Worm (Caenorhabditis elegans): ENCODE measurements around the gene scp-1.

The scp-1 gene

DNA sequence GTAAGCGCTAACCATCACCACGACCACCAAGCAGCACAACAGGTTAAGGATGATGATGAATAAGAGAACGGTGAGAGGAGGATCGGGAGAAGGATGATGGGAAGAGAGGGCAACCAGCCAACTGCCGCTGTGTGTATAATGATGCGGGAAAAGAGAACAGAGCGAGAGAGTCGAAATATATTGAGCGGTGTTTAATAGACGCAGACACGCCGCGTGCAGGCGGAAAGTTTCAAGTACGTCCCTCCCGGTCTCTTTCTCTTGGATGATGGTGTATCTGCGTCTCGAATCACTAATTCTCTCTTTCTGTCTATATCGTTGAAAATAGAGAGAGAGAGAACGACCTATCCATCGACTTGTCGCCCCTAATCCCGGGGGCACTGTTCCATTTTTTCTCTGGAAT lies 22.9 kb downstream of the scp-1 start (continued):
- TF ChIP-seq crh-2 (tag; optimal IDR thresholded peaks at IDR 0.05), result peak; percentile 28
- TF ChIP-seq nhr-21 (tag; optimal IDR thresholded peaks at IDR 0.05), result peak; percentile 37
- no peak for TF ChIP-seq peb-1 (tag; optimal IDR thresholded peaks at IDR 0.05)
- peak; percentile 58 for TF ChIP-seq blmp-1 (tag; optimal IDR thresholded peaks at IDR 0.05; ENCODE audit: insufficient read depth)
- no peak for TF ChIP-seq nhr-6 (tag; optimal IDR thresholded peaks at IDR 0.05)
- no peak for TF ChIP-seq lin-39 (tag; optimal IDR thresholded peaks at IDR 0.05)
- TF ChIP-seq unc-55 (GFP tag; optimal IDR thresholded peaks at IDR 0.05), result peak; percentile 51

DNA sequence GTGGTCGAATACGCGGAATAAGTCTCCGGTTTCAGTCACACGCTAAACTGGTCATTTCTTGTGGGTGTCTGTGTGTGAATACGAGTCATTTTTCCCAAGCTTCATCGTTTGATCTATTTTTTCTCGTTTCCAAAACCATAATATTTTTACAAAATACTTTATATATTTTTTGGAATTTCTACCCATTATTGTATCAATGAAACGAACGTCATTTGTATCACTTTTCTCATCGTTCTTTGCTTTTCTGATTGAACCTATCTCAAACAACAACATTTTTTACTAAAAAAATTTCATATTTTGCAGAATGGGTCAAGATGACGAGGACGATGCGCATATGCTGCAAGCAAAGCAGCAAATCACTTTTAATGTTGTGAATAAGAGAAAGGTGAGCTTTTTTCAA lies 24.4 kb downstream of the scp-1 start, which contains the start of gene mel-11:
Gene mel-11 (plus strand): TSS at position 301 of the 400 bp plus-strand sequence.
- TF ChIP-seq nhr-25 (tag; optimal IDR thresholded peaks at IDR 0.05), result no peak
- no peak for TF ChIP-seq ceh-82 (tag; optimal IDR thresholded peaks at IDR 0.05)
- no peak for TF ChIP-seq blmp-1 (tag; optimal IDR thresholded peaks at IDR 0.05; ENCODE audit: insufficient read depth)
- TF ChIP-seq ceh-16 (tag; optimal IDR thresholded peaks at IDR 0.05), result no peak
- no peak for TF ChIP-seq sem-4 (tag; optimal IDR thresholded peaks at IDR 0.05)
- TF ChIP-seq sma-3 (GFP tag; optimal IDR thresholded peaks at IDR 0.05), result no peak
- TF ChIP-seq peb-1 (tag; optimal IDR thresholded peaks at IDR 0.05), result no peak
- TF ChIP-seq nhr-11 (tag; optimal IDR thresholded peaks at IDR 0.05), result no peak
- TF ChIP-seq ama-1 (optimal IDR thresholded peaks at IDR 0.05), result no peak
- no peak for TF ChIP-seq unc-39 (tag; optimal IDR thresholded peaks at IDR 0.05)
- TF ChIP-seq nhr-129 (tag; optimal IDR thresholded peaks at IDR 0.05), result no peak
- TF ChIP-seq lin-13 (GFP tag; optimal IDR thresholded peaks at IDR 0.05), result no peak
- TF ChIP-seq unc-62 (GFP tag; optimal IDR thresholded peaks at IDR 0.05), result no peak
- no peak for TF ChIP-seq ztf-11 (tag; optimal IDR thresholded peaks at IDR 0.05)
- no peak for TF ChIP-seq C34F6.9 (tag; optimal IDR thresholded peaks at IDR 0.05)
- no peak for TF ChIP-seq zag-1 (tag; optimal IDR thresholded peaks at IDR 0.05)
- no peak for TF ChIP-seq nhr-237 (tag; optimal IDR thresholded peaks at IDR 0.05)
- no peak for TF ChIP-seq elt-1 (tag; optimal IDR thresholded peaks at IDR 0.05)
- no peak for TF ChIP-seq dmd-4 (tag; optimal IDR thresholded peaks at IDR 0.05)

DNA sequence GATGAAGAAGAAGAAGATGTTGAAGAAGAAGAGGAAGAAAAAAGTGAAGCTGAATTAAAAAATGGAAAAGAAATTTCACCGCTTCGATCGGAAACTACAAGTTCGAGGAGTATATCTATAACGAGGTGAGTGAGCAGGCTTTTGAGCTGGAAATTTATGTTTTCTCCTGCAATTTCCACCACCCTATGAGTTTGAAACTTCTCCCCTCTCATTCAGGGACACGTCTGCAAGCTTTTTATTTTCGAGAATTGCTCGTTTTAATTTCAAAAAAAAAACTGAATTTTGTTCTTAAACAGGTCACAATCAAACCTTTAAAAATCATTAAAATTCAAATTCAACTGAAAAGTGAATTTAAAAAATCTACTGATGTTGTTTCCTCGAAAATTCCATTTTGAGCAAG lies 28.4 kb downstream of the scp-1 start:
- TF ChIP-seq ceh-82 (tag; optimal IDR thresholded peaks at IDR 0.05) (no peak), sem-4 (tag; optimal IDR thresholded peaks at IDR 0.05) (no peak), ZK546.5 (tag; optimal IDR thresholded peaks at IDR 0.05) (no peak), gmeb-1 (tag; optimal IDR thresholded peaks at IDR 0.05) (no peak), nhr-21 (tag; optimal IDR thresholded peaks at IDR 0.05) (no peak), mbf-1 (tag; optimal IDR thresholded peaks at IDR 0.05) (no peak), blmp-1 (tag; optimal IDR thresholded peaks at IDR 0.05; ENCODE audit: insufficient read depth) (no peak), elt-1 (tag; optimal IDR thresholded peaks at IDR 0.05) (no peak)

DNA sequence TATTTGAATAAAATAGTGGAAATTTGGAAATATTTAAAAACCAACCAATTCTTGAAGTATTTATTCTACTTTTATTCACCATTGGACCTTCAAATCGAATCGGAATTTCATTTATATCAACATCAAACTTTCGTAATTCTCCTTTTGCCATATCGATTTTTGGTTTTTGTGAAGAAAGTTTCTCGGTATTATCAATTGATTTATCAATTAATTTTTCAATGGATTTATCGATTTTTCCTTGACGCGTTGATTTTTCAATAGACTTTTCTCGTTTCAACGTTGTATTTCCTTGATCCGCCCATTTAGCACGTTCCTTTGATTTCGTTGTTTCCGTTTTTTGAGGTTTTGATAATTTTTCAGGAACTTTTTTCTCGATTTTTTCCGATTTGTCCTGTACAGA lies 35.6 kb downstream of the scp-1 start:
- TF ChIP-seq snpc-4 (tag; optimal IDR thresholded peaks at IDR 0.05) (no peak), lin-13 (GFP tag; optimal IDR thresholded peaks at IDR 0.05) (no peak), lin-11 (tag; optimal IDR thresholded peaks at IDR 0.05) (no peak), ceh-16 (tag; optimal IDR thresholded peaks at IDR 0.05) (no peak), nhr-12 (tag; optimal IDR thresholded peaks at IDR 0.05) (no peak)

DNA sequence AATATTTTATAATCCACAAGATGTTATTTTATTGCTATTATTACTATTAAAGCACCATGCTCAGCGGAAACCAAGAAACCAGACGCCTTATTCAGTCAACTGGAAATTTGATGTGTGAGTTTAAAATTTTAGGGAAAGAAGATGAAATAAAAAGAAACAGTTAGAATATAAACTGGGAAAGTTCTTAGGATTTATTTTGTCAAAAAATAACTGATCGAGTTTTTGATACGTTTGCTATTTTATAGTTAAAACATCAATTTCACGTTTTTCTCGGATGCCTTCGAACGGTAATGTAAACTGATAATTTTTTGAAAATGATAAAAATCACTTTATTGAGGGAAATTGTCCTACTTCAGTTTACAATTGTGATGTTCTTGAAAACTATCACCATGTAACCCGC lies 38.6 kb downstream of the scp-1 start, which contains the start of gene C06C3.3:
Gene C06C3.3 (minus strand): TSS at position 101 of the 400 bp plus-strand sequence.
- TF ChIP-seq skn-1 (tag; optimal IDR thresholded peaks at IDR 0.05), result no peak
- TF ChIP-seq sem-4 (tag; optimal IDR thresholded peaks at IDR 0.05), result no peak

DNA sequence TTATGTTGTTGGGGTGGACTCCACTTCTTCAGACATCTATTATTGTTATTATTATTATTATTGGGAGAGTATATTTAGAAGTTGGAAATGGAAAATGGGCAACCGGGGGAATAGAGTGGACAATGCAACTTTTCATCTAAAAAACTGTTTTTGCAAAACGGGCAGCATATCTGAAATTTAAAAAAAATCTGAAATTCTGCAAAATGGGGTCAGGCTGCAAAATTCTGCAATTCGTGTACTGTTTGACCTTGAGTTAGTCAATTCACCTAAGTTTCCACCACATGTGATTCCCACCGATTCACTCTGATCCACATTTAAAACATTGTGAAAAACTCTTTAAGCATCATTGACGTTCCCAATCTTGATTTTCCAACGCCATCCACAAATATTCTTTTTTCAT lies 39.2 kb downstream of the scp-1 start, which contains the start of gene C06C3.4:
Gene C06C3.4 (plus strand): TSS at position 301 of the 400 bp plus-strand sequence.
- TF ChIP-seq mbf-1 (tag; optimal IDR thresholded peaks at IDR 0.05), result no peak
- TF ChIP-seq blmp-1 (tag; optimal IDR thresholded peaks at IDR 0.05; ENCODE audit: insufficient read depth), result no peak
- TF ChIP-seq mdl-1 (tag; optimal IDR thresholded peaks at IDR 0.05), result no peak
- no peak for TF ChIP-seq ZK546.5 (tag; optimal IDR thresholded peaks at IDR 0.05)
- no peak for TF ChIP-seq egl-27 (tag; optimal IDR thresholded peaks at IDR 0.05)
- TF ChIP-seq zag-1 (tag; optimal IDR thresholded peaks at IDR 0.05), result no peak
